Worm (Caenorhabditis elegans) whole organism, L3 larva: ENCODE results near the gene F49C12.1.
"Not testable (repeated sequence)": the region's sequence is repeated elsewhere in the genome, so short reads cannot be mapped to it uniquely, and the experiment has no call there.

Experiments
- R02D3.7 ChIP-seq: fragments of 150-350 bp; optimal IDR thresholded peaks from 2 replicates; lab custom pipeline; 2014; ENCODE audit warnings: missing biosample characterization, missing genetic modification characterization
- aly-2 ChIP-seq: fragments of 150-350 bp; optimal IDR thresholded peaks from 2 replicates; lab custom pipeline; 2014; ENCODE audit warnings: missing biosample characterization, missing genetic modification characterization
- ceh-16 ChIP-seq: sonication (generic microtip); optimal IDR thresholded peaks from 2 replicates; lab custom pipeline; 2017; ENCODE audit warnings: missing biosample characterization, missing genetic modification characterization
- ceh-28 ChIP-seq: fragments of 150-350 bp; optimal IDR thresholded peaks from 2 replicates; lab custom pipeline; 2014; ENCODE audit warnings: missing biosample characterization, missing genetic modification reagents, missing genetic modification characterization
- ceh-9 ChIP-seq: sonication (generic microtip); optimal IDR thresholded peaks from 2 replicates; lab custom pipeline; 2018; ENCODE audit warnings: missing biosample characterization, missing genetic modification characterization
- daf-12 ChIP-seq: fragments of 150-350 bp; optimal IDR thresholded peaks from 2 replicates; lab custom pipeline; 2014; ENCODE audit warnings: missing biosample characterization, missing genetic modification reagents, missing genetic modification characterization
- egl-27 ChIP-seq: sonication (generic microtip); optimal IDR thresholded peaks from 4 replicates; lab custom pipeline; 2017; ENCODE audit warnings: missing biosample characterization, missing genetic modification reagents, missing genetic modification characterization
- egl-5 ChIP-seq: fragments of 150-350 bp; optimal IDR thresholded peaks from 2 replicates; lab custom pipeline; 2017; ENCODE audit warnings: missing biosample characterization, missing genetic modification reagents, missing genetic modification characterization, inconsistent platforms
- elt-2 ChIP-seq: sonication (generic microtip); optimal IDR thresholded peaks from 2 replicates; lab custom pipeline; 2016; ENCODE audit warnings: missing genetic modification reagents, mild to moderate bottlenecking, missing genetic modification characterization, missing compliant biosample characterization
- elt-3 ChIP-seq, 3 experiments: fragments of 150-350 bp in 1 of 3; sonication (generic microtip) in 2 of 3; optimal IDR thresholded peaks; 2 replicates in 2 of 3; 4 replicates in 1 of 3; lab custom pipeline; 2014 to 2017; ENCODE audit warnings: missing biosample characterization in 3 of 3, missing genetic modification characterization in 3 of 3
- eor-1 ChIP-seq, 2 experiments: fragments of 150-350 bp; optimal IDR thresholded peaks; 2 replicates each; lab custom pipeline; 2014 to 2018; ENCODE audit warnings: missing biosample characterization in 2 of 2, missing genetic modification characterization in 2 of 2
- fkh-10 ChIP-seq: sonication (generic microtip); optimal IDR thresholded peaks from 2 replicates; lab custom pipeline; 2017; ENCODE audit warnings: missing biosample characterization, missing genetic modification reagents, missing genetic modification characterization
- fkh-2 ChIP-seq: fragments of 150-350 bp; optimal IDR thresholded peaks from 2 replicates; lab custom pipeline; 2014; ENCODE audit warnings: missing biosample characterization, missing genetic modification reagents, missing genetic modification characterization
- fos-1 ChIP-seq: fragments of 150-350 bp; optimal IDR thresholded peaks from 2 replicates; lab custom pipeline; 2014; ENCODE audit warnings: missing biosample characterization, missing genetic modification characterization
- hmg-11 ChIP-seq: sonication (generic microtip); optimal IDR thresholded peaks from 2 replicates; lab custom pipeline; 2016; ENCODE audit warnings: missing genetic modification characterization, missing compliant biosample characterization
- jun-1 ChIP-seq: fragments of 150-350 bp; optimal IDR thresholded peaks from 2 replicates; lab custom pipeline; 2014; ENCODE audit warnings: missing biosample characterization, missing genetic modification reagents, missing genetic modification characterization
- lin-15B ChIP-seq: fragments of 150-350 bp; optimal IDR thresholded peaks from 2 replicates; lab custom pipeline; 2014; ENCODE audit warnings: missing biosample characterization, missing genetic modification characterization
- lin-39 ChIP-seq: fragments of 150-350 bp; optimal IDR thresholded peaks from 2 replicates; lab custom pipeline; 2018; ENCODE audit warnings: missing biosample characterization, missing genetic modification reagents, missing genetic modification characterization
- lsy-12 ChIP-seq: sonication (generic microtip); optimal IDR thresholded peaks from 2 replicates; lab custom pipeline; 2016; ENCODE audit warnings: mild to moderate bottlenecking, missing genetic modification characterization, missing compliant biosample characterization
- mdl-1 ChIP-seq: fragments of 150-350 bp; optimal IDR thresholded peaks from 2 replicates; lab custom pipeline; 2014; ENCODE audit warnings: missing biosample characterization, missing genetic modification characterization
- mml-1 ChIP-seq: fragments of 150-350 bp; sonication (generic microtip); optimal IDR thresholded peaks from 3 replicates; lab custom pipeline; 2014; ENCODE audit warnings: missing biosample characterization, missing genetic modification characterization
- nfya-1 ChIP-seq: sonication (generic microtip); optimal IDR thresholded peaks from 2 replicates; lab custom pipeline; 2017; ENCODE audit warnings: missing genetic modification characterization, mild to moderate bottlenecking, missing compliant biosample characterization, antibody characterized with exemption, moderate library complexity; ENCODE audit not compliant: insufficient read depth
- nhr-12 ChIP-seq: fragments of 150-350 bp; optimal IDR thresholded peaks from 2 replicates; lab custom pipeline; 2014; ENCODE audit warnings: missing biosample characterization, missing genetic modification characterization
- nhr-23 ChIP-seq: fragments of 150-350 bp; optimal IDR thresholded peaks from 2 replicates; lab custom pipeline; 2014; ENCODE audit warnings: missing biosample characterization, missing genetic modification reagents, missing genetic modification characterization
- nhr-237 ChIP-seq: fragments of 150-350 bp; optimal IDR thresholded peaks from 2 replicates; lab custom pipeline; 2014; ENCODE audit warnings: missing biosample characterization, missing genetic modification characterization
- nhr-25 ChIP-seq: sonication (generic microtip); optimal IDR thresholded peaks from 2 replicates; lab custom pipeline; 2017; ENCODE audit warnings: missing biosample characterization, missing genetic modification characterization
- nhr-28 ChIP-seq: fragments of 150-350 bp; optimal IDR thresholded peaks from 2 replicates; lab custom pipeline; 2014; ENCODE audit warnings: missing biosample characterization, missing genetic modification characterization
- nhr-67 ChIP-seq: fragments of 150-350 bp; optimal IDR thresholded peaks from 2 replicates; lab custom pipeline; 2014; ENCODE audit warnings: missing biosample characterization, missing genetic modification characterization
- pha-4 ChIP-seq: fragments of 150-350 bp; optimal IDR thresholded peaks from 2 replicates; lab custom pipeline; 2014; ENCODE audit warnings: missing biosample characterization, missing genetic modification reagents, missing genetic modification characterization
- pqm-1 ChIP-seq: fragments of 150-350 bp; optimal IDR thresholded peaks from 2 replicates; lab custom pipeline; 2017; ENCODE audit warnings: missing biosample characterization, missing genetic modification characterization, inconsistent platforms
- sea-2 ChIP-seq: fragments of 150-350 bp; sonication (generic microtip); optimal IDR thresholded peaks from 4 replicates; lab custom pipeline; 2014; ENCODE audit warnings: missing biosample characterization, missing genetic modification reagents, missing genetic modification characterization
- skn-1 ChIP-seq: fragments of 150-350 bp; optimal IDR thresholded peaks from 2 replicates; lab custom pipeline; 2014; ENCODE audit warnings: missing biosample characterization, missing genetic modification characterization
- snpc-4 ChIP-seq: fragments of 150-350 bp; optimal IDR thresholded peaks from 2 replicates; lab custom pipeline; 2014; ENCODE audit warnings: missing biosample characterization, missing genetic modification characterization
- tbx-2 ChIP-seq: sonication (generic microtip); optimal IDR thresholded peaks from 2 replicates; lab custom pipeline; 2016; ENCODE audit warnings: mild to moderate bottlenecking, missing genetic modification characterization, missing compliant biosample characterization
- unc-62 ChIP-seq: fragments of 150-350 bp; sonication (generic microtip); optimal IDR thresholded peaks from 4 replicates; lab custom pipeline; 2014; ENCODE audit warnings: missing biosample characterization, missing genetic modification reagents, missing genetic modification characterization
- ztf-11 ChIP-seq: fragments of 150-350 bp; optimal IDR thresholded peaks from 2 replicates; lab custom pipeline; 2014; ENCODE audit warnings: missing biosample characterization, missing genetic modification characterization
- ztf-4 ChIP-seq: fragments of 150-350 bp; optimal IDR thresholded peaks from 2 replicates; lab custom pipeline; 2014; ENCODE audit warnings: missing biosample characterization, missing genetic modification characterization

Gene F49C12.1

DNA sequence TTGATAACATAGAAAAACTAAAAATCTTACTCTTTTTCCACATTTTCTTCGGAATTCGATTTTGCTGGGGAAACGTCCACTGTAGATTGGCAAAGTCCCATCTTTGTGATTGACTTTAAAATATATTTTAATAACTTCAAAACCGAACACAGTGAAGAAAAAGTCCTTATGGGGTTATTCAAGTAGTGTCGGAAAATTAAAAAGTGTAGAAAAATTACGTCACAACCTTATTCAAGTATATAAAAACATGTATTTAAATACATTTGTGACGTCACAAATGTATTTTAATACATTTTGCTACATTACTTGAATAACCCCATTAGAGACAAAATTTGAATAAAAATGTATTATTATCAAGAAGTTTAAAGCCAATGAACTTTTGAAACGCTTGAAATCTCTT is 16.7 kb upstream of the F49C12.1 start, which contains the start of gene F49C12.7:
TSS of gene F49C12.7 (minus strand) at position 101 of the 400 bp plus-strand sequence.
- not testable (repeated sequence) for TF ChIP-seq egl-27, nfya-1, lin-15B (tag; lab: Kevin White, UChicago)
- TF ChIP-seq, all 47 proteins: peak for 0; not testable (repeated sequence) for 47

DNA sequence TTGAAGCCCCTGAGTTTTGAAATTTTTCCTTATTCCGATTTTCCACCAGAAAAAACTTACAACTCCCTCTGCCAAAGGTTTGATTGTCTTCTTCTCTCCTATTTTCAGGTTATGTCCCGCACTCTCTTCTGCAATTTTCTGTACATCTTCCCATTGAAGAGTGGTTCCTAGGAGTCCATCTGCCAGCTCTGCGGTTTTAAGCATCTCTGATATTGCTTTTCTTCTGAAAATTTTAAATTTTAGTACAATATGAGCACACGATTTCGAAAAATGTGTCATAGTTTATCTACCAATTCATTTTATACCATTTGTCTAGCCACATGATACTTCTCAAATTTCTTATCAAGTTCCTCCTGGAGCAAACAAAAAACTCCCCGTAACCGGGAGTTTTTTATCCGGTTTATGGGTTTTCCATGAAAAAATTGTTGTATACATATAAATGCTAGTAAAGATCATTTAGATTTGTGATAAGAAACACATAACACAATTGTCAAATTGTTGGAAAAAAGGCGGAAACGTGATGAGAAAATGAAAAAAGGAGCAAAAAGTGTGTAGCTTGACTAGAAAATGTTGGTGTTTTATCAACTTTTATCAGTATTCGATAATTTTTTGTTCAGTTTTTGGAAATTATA is 14.9 kb upstream of the F49C12.1 start:
- TF ChIP-seq ceh-9 (tag; lab: Kevin White, UChicago) (no peak), fkh-10 (GFP tag; lab: Kevin White, UChicago) (no peak), ztf-4 (tag; lab: Kevin White, UChicago) (no peak), nhr-12 (tag; lab: Kevin White, UChicago) (no peak), hmg-11 (no peak), tbx-2 (tag; lab: Kevin White, UChicago) (no peak), daf-12 (tag; lab: Kevin White, UChicago) (no peak), elt-2 (tag; lab: Kevin White, UChicago) (peak; percentile 89), R02D3.7 (tag; lab: Kevin White, UChicago) (no peak), nhr-28 (tag; lab: Kevin White, UChicago) (no peak), pqm-1 (tag; lab: Kevin White, UChicago) (peak; percentile 73), nhr-23 (tag; lab: Kevin White, UChicago) (no peak), nfya-1 (tag; lab: Kevin White, UChicago) (no peak), fkh-2 (tag; lab: Kevin White, UChicago) (no peak), snpc-4 (tag; lab: Kevin White, UChicago) (no peak), eor-1 (tag; optimal IDR thresholded peaks at IDR 0.05; lab: Kevin White, UChicago) (no peak), pha-4 (tag; lab: Kevin White, UChicago) (peak; percentile 3), nhr-237 (no peak), lin-39 (tag; lab: Kevin White, UChicago) (no peak), mdl-1 (tag; lab: Kevin White, UChicago) (no peak), mml-1 (tag; lab: Kevin White, UChicago) (no peak), fos-1 (tag; lab: Kevin White, UChicago) (no peak), aly-2 (tag; lab: Kevin White, UChicago) (no peak), jun-1 (peak; percentile 57), ceh-28 (tag; lab: Kevin White, UChicago) (no peak)

DNA sequence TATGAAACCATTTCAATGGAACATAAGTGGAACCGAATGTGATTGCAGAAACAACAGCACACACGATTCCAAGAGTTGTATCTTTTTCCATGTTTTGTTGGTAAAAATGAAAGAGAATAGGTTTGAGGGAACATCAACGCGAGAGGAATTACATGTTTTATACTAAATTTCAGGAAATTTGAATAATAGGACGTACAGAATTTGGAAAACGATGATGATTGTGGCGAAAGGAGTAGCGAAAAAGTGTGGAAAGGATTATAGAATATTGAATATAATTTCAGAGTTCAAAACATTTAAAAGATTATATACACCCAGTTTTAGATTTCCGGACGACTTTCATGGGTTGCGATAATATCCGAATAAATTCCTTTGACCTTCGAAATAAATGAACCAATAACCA is 12.8 kb upstream of the F49C12.1 start, which contains the start of gene F49C12.6:
TSS of gene F49C12.6 (minus strand) at position 101 of the 400 bp plus-strand sequence.
- TF ChIP-seq unc-62 (GFP tag; lab: Kevin White, UChicago) (no peak), ztf-11 (tag; lab: Kevin White, UChicago) (no peak), ztf-4 (tag; lab: Kevin White, UChicago) (no peak), elt-2 (tag; lab: Kevin White, UChicago) (no peak), ceh-9 (tag; lab: Kevin White, UChicago) (no peak), pqm-1 (tag; lab: Kevin White, UChicago) (no peak), nhr-23 (tag; lab: Kevin White, UChicago) (no peak), nhr-28 (tag; lab: Kevin White, UChicago) (no peak), sea-2 (GFP tag; lab: Kevin White, UChicago) (no peak), mml-1 (tag; lab: Kevin White, UChicago) (no peak), hmg-11 (no peak), skn-1 (tag; lab: Kevin White, UChicago) (no peak), nhr-67 (tag; lab: Kevin White, UChicago) (no peak), fos-1 (tag; lab: Kevin White, UChicago) (no peak), nhr-25 (tag; lab: Kevin White, UChicago) (no peak), elt-3 (tag; optimal IDR thresholded peaks at IDR 0.05; lab: Kevin White, UChicago) (no peak), egl-27 (tag; lab: Kevin White, UChicago) (no peak), ceh-16 (tag; lab: Kevin White, UChicago) (no peak), lsy-12 (tag; lab: Kevin White, UChicago) (no peak), egl-5 (tag; lab: Kevin White, UChicago) (no peak)
